Worm (Caenorhabditis elegans) whole organism, L1 larva: ENCODE measurements around the gene coh-4.

Experiments used
- C34B4.2 ChIP-seq: sonication (generic microtip); optimal IDR thresholded peaks from 2 replicates; lab custom pipeline; 2017; ENCODE audit warnings: mild to moderate bottlenecking, missing genetic modification characterization, missing compliant biosample characterization
- Y116A8C.19 ChIP-seq: sonication (generic microtip); optimal IDR thresholded peaks from 2 replicates; lab custom pipeline; 2016; ENCODE audit warnings: missing compliant biosample characterization, missing genetic modification characterization, borderline replicate concordance
- aha-1 ChIP-seq: fragments of 150-350 bp; optimal IDR thresholded peaks from 2 replicates; lab custom pipeline; 2014; ENCODE audit warnings: missing biosample characterization, missing genetic modification characterization
- aly-2 ChIP-seq: fragments of 150-350 bp; optimal IDR thresholded peaks from 2 replicates; lab custom pipeline; 2014; ENCODE audit warnings: missing biosample characterization, missing genetic modification characterization
- ama-1 ChIP-seq: fragments of 150-350 bp; optimal IDR thresholded peaks from 2 replicates; lab custom pipeline; 2014
- ceh-63 ChIP-seq: fragments of 200-800 bp; sonication (Bioruptor generic); optimal IDR thresholded peaks from 2 replicates; lab custom pipeline; 2018; ENCODE audit warnings: mild to moderate bottlenecking, missing genetic modification characterization, missing compliant biosample characterization
- ceh-8 ChIP-seq: fragments of 200-800 bp; sonication (Bioruptor generic); optimal IDR thresholded peaks from 2 replicates; lab custom pipeline; 2018; ENCODE audit warnings: mild to moderate bottlenecking, missing genetic modification characterization, moderate library complexity, missing compliant biosample characterization
- ces-1 ChIP-seq: fragments of 150-350 bp; optimal IDR thresholded peaks from 2 replicates; lab custom pipeline; 2014; ENCODE audit warnings: missing biosample characterization, missing genetic modification reagents, missing genetic modification characterization
- dpl-1 ChIP-seq, 3 experiments: fragments of 150-350 bp in 2 of 3; sonication (generic microtip) in 1 of 3; optimal IDR thresholded peaks; 2 replicates each; lab custom pipeline; 2014 to 2017; ENCODE audit warnings: missing biosample characterization in 3 of 3, missing genetic modification characterization in 3 of 3, missing genetic modification reagents in 3 of 3
- efl-1 ChIP-seq, 4 experiments: fragments of 150-350 bp; optimal IDR thresholded peaks in 3 of 4; peaks in 1 of 4; 1 replicate in 1 of 4; 2 replicates in 3 of 4; lab custom pipeline; 2014; ENCODE audit warnings: missing biosample characterization in 2 of 4, missing genetic modification characterization in 2 of 4, missing genetic modification reagents in 2 of 4
- efl-3 ChIP-seq: fragments of 200-800 bp; sonication (Bioruptor generic); optimal IDR thresholded peaks from 2 replicates; lab custom pipeline; 2018; ENCODE audit warnings: mild to moderate bottlenecking, missing genetic modification characterization, missing compliant biosample characterization
- egl-13 ChIP-seq: sonication (generic microtip); optimal IDR thresholded peaks from 2 replicates; lab custom pipeline; 2016; ENCODE audit warnings: missing genotype, missing genetic modification reagents, missing genetic modification characterization, missing compliant biosample characterization
- elt-2 ChIP-seq: sonication (generic microtip); optimal IDR thresholded peaks from 2 replicates; lab custom pipeline; 2016; ENCODE audit warnings: missing genetic modification characterization, mild to moderate bottlenecking, inconsistent platforms, missing compliant biosample characterization, missing genetic modification reagents
- elt-3 ChIP-seq, 6 experiments: fragments of 150-350 bp in 1 of 6; sonication (generic microtip); optimal IDR thresholded peaks; 2 replicates each; lab custom pipeline; 2017 to 2018; ENCODE audit warnings: missing biosample characterization in 6 of 6, missing genetic modification characterization in 6 of 6, inconsistent platforms in 1 of 6
- ets-5 ChIP-seq: fragments of 200-800 bp; sonication (Bioruptor generic); IDR thresholded peaks from 2 replicates; pipeline ENCODE4 v1.3.6; 2022; ENCODE audit warnings: missing genetic modification characterization, missing compliant biosample characterization
- fos-1 ChIP-seq: fragments of 150-350 bp; optimal IDR thresholded peaks from 2 replicates; lab custom pipeline; 2014; ENCODE audit warnings: missing biosample characterization, missing genetic modification characterization
- hlh-4 ChIP-seq: sonication (generic microtip); optimal IDR thresholded peaks from 2 replicates; lab custom pipeline; 2016; ENCODE audit warnings: mild to moderate bottlenecking, missing genetic modification characterization, missing compliant biosample characterization
- irx-1 ChIP-seq: sonication (generic microtip); optimal IDR thresholded peaks from 2 replicates; lab custom pipeline; 2016; ENCODE audit warnings: missing genetic modification characterization, missing compliant biosample characterization
- isw-1 ChIP-seq: fragments of 200-800 bp; sonication (Bioruptor generic); IDR thresholded peaks from 2 replicates; pipeline ENCODE4 v1.3.6; 2022; ENCODE audit warnings: missing genetic modification characterization, missing compliant biosample characterization
- jun-1 ChIP-seq: fragments of 150-350 bp; optimal IDR thresholded peaks from 2 replicates; lab custom pipeline; 2014; ENCODE audit warnings: missing biosample characterization, missing genetic modification reagents, missing genetic modification characterization
- lin-14 ChIP-seq: fragments of 200-800 bp; sonication (Bioruptor generic); optimal IDR thresholded peaks from 2 replicates; lab custom pipeline; 2018; ENCODE audit warnings: mild to moderate bottlenecking, missing genetic modification characterization, moderate library complexity, missing compliant biosample characterization
- lin-35 ChIP-seq, 2 experiments: fragments of 150-350 bp; optimal IDR thresholded peaks; 2 replicates each; lab custom pipeline; 2014; ENCODE audit warnings: missing biosample characterization in 2 of 2, missing genetic modification characterization in 2 of 2, missing genetic modification reagents in 2 of 2
- lsy-2 ChIP-seq, 2 experiments: fragments of 150-350 bp; optimal IDR thresholded peaks; 2 replicates each; lab custom pipeline; 2014; ENCODE audit warnings: missing biosample characterization in 2 of 2, missing genetic modification characterization in 2 of 2
- mdl-1 ChIP-seq, 2 experiments: fragments of 150-350 bp; optimal IDR thresholded peaks; 2 replicates each; lab custom pipeline; 2014 to 2017; ENCODE audit warnings: missing biosample characterization in 2 of 2, missing genetic modification characterization in 2 of 2, inconsistent platforms in 1 of 2
- nhr-12 ChIP-seq: sonication (generic microtip); optimal IDR thresholded peaks from 2 replicates; lab custom pipeline; 2017; ENCODE audit warnings: missing biosample characterization, missing genetic modification characterization
- nhr-20 ChIP-seq: sonication (generic microtip); optimal IDR thresholded peaks from 2 replicates; lab custom pipeline; 2016; ENCODE audit warnings: mild to moderate bottlenecking, missing genetic modification characterization, missing compliant biosample characterization
- nhr-237 ChIP-seq: fragments of 150-350 bp; optimal IDR thresholded peaks from 2 replicates; lab custom pipeline; 2014; ENCODE audit warnings: missing biosample characterization, missing genetic modification characterization
- nhr-47 ChIP-seq: sonication (generic microtip); optimal IDR thresholded peaks from 2 replicates; lab custom pipeline; 2016; ENCODE audit warnings: mild to moderate bottlenecking, missing genetic modification characterization, moderate library complexity, missing compliant biosample characterization
- nhr-71 ChIP-seq: sonication (generic microtip); optimal IDR thresholded peaks from 2 replicates; lab custom pipeline; 2016; ENCODE audit warnings: mild to moderate bottlenecking, missing genetic modification characterization, moderate library complexity, missing compliant biosample characterization
- nhr-76 ChIP-seq: sonication (generic microtip); optimal IDR thresholded peaks from 2 replicates; lab custom pipeline; 2017; ENCODE audit warnings: missing biosample characterization, missing genetic modification characterization
- nhr-77 ChIP-seq: fragments of 150-350 bp; optimal IDR thresholded peaks from 2 replicates; lab custom pipeline; 2014; ENCODE audit warnings: missing biosample characterization, missing genetic modification characterization
- pqm-1 ChIP-seq: sonication (generic microtip); optimal IDR thresholded peaks from 3 replicates; lab custom pipeline; 2017; ENCODE audit warnings: missing biosample characterization, missing genetic modification characterization
- rnt-1 ChIP-seq: sonication (generic microtip); optimal IDR thresholded peaks from 2 replicates; lab custom pipeline; 2016; ENCODE audit warnings: mild to moderate bottlenecking, missing genetic modification characterization, moderate library complexity, missing compliant biosample characterization
- skn-1 ChIP-seq: fragments of 150-350 bp; optimal IDR thresholded peaks from 2 replicates; lab custom pipeline; 2014; ENCODE audit warnings: missing biosample characterization, missing genetic modification characterization
- snu-23 ChIP-seq: sonication (generic microtip); optimal IDR thresholded peaks from 2 replicates; lab custom pipeline; 2016; ENCODE audit warnings: missing genetic modification characterization, missing compliant biosample characterization
- sptf-1 ChIP-seq: fragments of 150-350 bp; optimal IDR thresholded peaks from 2 replicates; lab custom pipeline; 2014; ENCODE audit warnings: missing biosample characterization, missing genetic modification characterization
- swsn-7 ChIP-seq: sonication (generic microtip); optimal IDR thresholded peaks from 2 replicates; lab custom pipeline; 2016; ENCODE audit warnings: missing genetic modification characterization, missing compliant biosample characterization
- tbx-2 ChIP-seq: sonication (generic microtip); optimal IDR thresholded peaks from 2 replicates; lab custom pipeline; 2016; ENCODE audit warnings: missing genetic modification characterization, missing compliant biosample characterization
- tlp-1 ChIP-seq: fragments of 150-350 bp; optimal IDR thresholded peaks from 2 replicates; lab custom pipeline; 2014; ENCODE audit warnings: missing biosample characterization, missing genetic modification characterization
- unc-30 ChIP-seq: sonication (generic microtip); optimal IDR thresholded peaks from 2 replicates; lab custom pipeline; 2017; ENCODE audit warnings: missing biosample characterization, missing genetic modification characterization
- unc-86 ChIP-seq: sonication (generic microtip); optimal IDR thresholded peaks from 2 replicates; lab custom pipeline; 2016; ENCODE audit warnings: missing genetic modification characterization, missing compliant biosample characterization

Gene coh-4

DNA sequence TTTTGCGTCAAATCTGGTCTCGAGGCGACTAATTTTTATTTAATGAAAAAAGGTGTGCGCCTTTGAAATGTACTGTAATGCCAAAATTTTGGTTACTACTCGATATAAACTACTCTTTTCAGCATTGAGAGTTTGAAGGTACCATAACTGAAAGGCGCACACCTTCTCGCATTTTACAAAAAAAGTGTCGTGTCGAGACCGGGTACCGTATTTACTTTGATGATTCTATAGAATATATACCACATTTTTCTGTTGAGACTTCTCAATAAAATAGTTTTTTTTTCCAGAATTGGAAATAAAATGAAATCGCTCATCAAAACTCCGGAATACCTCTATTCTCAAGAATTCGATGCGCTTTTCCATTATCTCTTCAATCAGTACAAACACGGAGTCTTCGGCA, 12.5 kb downstream of the coh-4 start, which contains the start of gene Y45G5AM.4:
Y45G5AM.4 (plus strand) TSS at position 301 of the 400 bp plus-strand sequence.
- no peak for TF ChIP-seq ces-1 (GFP tag; lab: Kevin White, UChicago)
- no peak for TF ChIP-seq mdl-1 (tag; optimal IDR thresholded peaks at IDR 0.05; lab: Kevin White, UChicago)
- no peak for TF ChIP-seq tlp-1 (tag; lab: Kevin White, UChicago)
- no peak for TF ChIP-seq pqm-1 (tag; lab: Kevin White, UChicago)
- no peak for TF ChIP-seq ets-5 (GFP tag; lab: Robert Waterston, UW)
- no peak for TF ChIP-seq efl-3 (GFP tag; lab: Kevin White, UChicago)
- no peak for TF ChIP-seq sptf-1 (tag; lab: Kevin White, UChicago)
- TF ChIP-seq irx-1 (tag; lab: Kevin White, UChicago): no peak
- no peak for TF ChIP-seq nhr-47 (tag; lab: Kevin White, UChicago)
- TF ChIP-seq snu-23 (GFP tag; lab: Kevin White, UChicago): no peak
- no peak for TF ChIP-seq dpl-1 (GFP tag; optimal IDR thresholded peaks at IDR 0.05; lab: Kevin White, UChicago)
- no peak for TF ChIP-seq Y116A8C.19 (tag; lab: Kevin White, UChicago)
- no peak for TF ChIP-seq rnt-1 (tag; lab: Kevin White, UChicago)
- TF ChIP-seq, all 84 proteins: peak for 0

ce11 chrV:4160086-4160485, 15.4 kb downstream of the coh-4 start, which contains the start of gene Y45G5AM.5:
Y45G5AM.5 (plus strand) TSS chrV:4160386.
- TF ChIP-seq rnt-1 (tag; lab: Kevin White, UChicago) (no peak), aha-1 (no peak), aly-2 (tag; lab: Kevin White, UChicago) (no peak), unc-30 (no peak), efl-3 (GFP tag; lab: Kevin White, UChicago) (no peak), nhr-237 (tag; lab: Kevin White, UChicago) (no peak), nhr-20 (tag; lab: Kevin White, UChicago) (no peak), Y116A8C.19 (tag; lab: Kevin White, UChicago) (no peak), elt-2 (no peak), snu-23 (GFP tag; lab: Kevin White, UChicago) (no peak), egl-13 (tag; lab: Kevin White, UChicago) (no peak), ceh-63 (no peak), unc-86 (tag; lab: Kevin White, UChicago) (no peak), nhr-12 (tag; lab: Kevin White, UChicago) (no peak), ama-1 (lab: Kevin White, UChicago) (no peak)
- TF ChIP-seq, all 84 proteins: peak for 0

DNA sequence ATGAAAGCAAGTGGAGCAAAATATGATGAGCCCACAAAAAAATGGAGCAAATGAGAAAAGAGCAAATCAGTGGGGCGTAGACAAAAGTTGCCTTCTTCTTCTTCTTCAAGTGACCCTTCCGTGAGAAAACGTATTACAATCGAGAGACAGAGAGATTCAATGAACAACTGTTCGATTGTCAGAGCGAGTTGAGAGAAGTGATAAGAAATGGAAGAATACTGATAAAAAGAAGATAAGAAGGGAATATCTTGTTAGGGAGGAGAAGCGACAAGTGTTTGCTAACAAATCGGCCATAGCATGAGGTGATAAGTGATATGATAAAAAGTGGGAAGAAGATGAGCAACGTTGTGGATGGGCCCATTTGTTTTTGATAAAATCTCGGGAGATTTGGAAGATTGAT, 18.1 kb downstream of the coh-4 start:
- TF ChIP-seq efl-3 (GFP tag; lab: Kevin White, UChicago): no peak
- TF ChIP-seq rnt-1 (tag; lab: Kevin White, UChicago): peak; percentile 51
- TF ChIP-seq nhr-71: peak; percentile 64
- peak; percentile 26 for TF ChIP-seq snu-23 (GFP tag; lab: Kevin White, UChicago)
- TF ChIP-seq skn-1 (tag; lab: Kevin White, UChicago): no peak
- no peak for TF ChIP-seq lin-35 (GFP tag; optimal IDR thresholded peaks at IDR 0.05; lab: Kevin White, UChicago)
- TF ChIP-seq nhr-20 (tag; lab: Kevin White, UChicago): peak; percentile 34
- TF ChIP-seq lsy-2 (tag; optimal IDR thresholded peaks at IDR 0.05; lab: Kevin White, UChicago): peak in 1 of 2 experiments; percentile 52
- TF ChIP-seq swsn-7 (tag; lab: Kevin White, UChicago): peak; percentile 4
- TF ChIP-seq tlp-1 (tag; lab: Kevin White, UChicago): no peak
- TF ChIP-seq lin-14 (GFP tag; lab: Kevin White, UChicago): peak; percentile 88
- no peak for TF ChIP-seq isw-1
- no peak for TF ChIP-seq sptf-1 (tag; lab: Kevin White, UChicago)
- TF ChIP-seq jun-1 (tag; lab: Kevin White, UChicago): no peak

DNA sequence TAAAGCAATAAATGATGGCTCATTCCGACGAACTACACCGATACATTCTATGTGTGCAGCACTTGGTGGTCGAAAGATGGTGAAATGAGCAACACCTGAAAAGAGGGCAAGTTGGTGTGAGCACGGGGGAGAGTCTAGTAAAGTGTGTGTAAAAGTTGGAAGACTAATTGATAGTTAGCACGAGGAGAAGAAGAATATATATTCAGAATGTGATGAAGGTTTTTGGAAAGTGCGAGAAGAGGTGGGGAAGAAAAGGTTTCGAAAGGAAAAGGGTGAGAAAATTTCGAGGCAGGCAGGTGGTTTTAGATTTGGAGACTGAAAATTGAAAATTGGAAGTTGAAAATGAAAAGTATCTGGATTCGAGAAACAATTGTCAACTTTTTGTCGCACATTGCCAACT, 23.2 kb downstream of the coh-4 start, which contains the start of gene Y45G5AM.6:
Y45G5AM.6 (minus strand) TSS at position 101 of the 400 bp plus-strand sequence.
- TF ChIP-seq efl-1 (optimal IDR thresholded peaks at IDR 0.05; lab: Kevin White, UChicago) (no peak), efl-1 (GFP tag; optimal IDR thresholded peaks at IDR 0.05 in 1 of 2; lab: Kevin White, UChicago) (no peak), aha-1 (no peak), elt-3 (tag; optimal IDR thresholded peaks at IDR 0.05; lab: Kevin White, UChicago) (no peak), unc-86 (tag; lab: Kevin White, UChicago) (no peak), ceh-8 (GFP tag; lab: Kevin White, UChicago) (no peak), nhr-12 (tag; lab: Kevin White, UChicago) (no peak), swsn-7 (tag; lab: Kevin White, UChicago) (no peak), lin-14 (GFP tag; lab: Kevin White, UChicago) (no peak), fos-1 (tag; lab: Kevin White, UChicago) (no peak), hlh-4 (tag; lab: Kevin White, UChicago) (no peak), nhr-77 (tag; lab: Kevin White, UChicago) (no peak), isw-1 (no peak), tbx-2 (tag; lab: Kevin White, UChicago) (no peak), mdl-1 (tag; optimal IDR thresholded peaks at IDR 0.05; lab: Kevin White, UChicago) (no peak), C34B4.2 (tag; lab: Kevin White, UChicago) (no peak), nhr-76 (tag; lab: Kevin White, UChicago) (no peak)
